Fruit fly (Drosophila melanogaster) whole organism, embryonic: Measurements from ENCODE around the gene CG34134.
A peak's percentile ranks its signal among the peaks of the same experiment; 100 is the strongest.

Experiments used
- Awh ChIP-seq: fragments of 200-800 bp; sonication (Bioruptor generic); IDR thresholded peaks from 2 replicates; pipeline ENCODE4, ENCODE4 v1.3.6; 2022; ENCODE audit warnings: missing biosample characterization, missing genetic modification characterization
- CG10321 ChIP-seq: fragments of 200-800 bp; sonication (Bioruptor generic); IDR thresholded peaks from 2 replicates; pipeline ENCODE4 v1.3.6; 2022; ENCODE audit warnings: missing biosample characterization, missing genetic modification characterization
- CG10462 ChIP-seq: fragments of 200-800 bp; sonication (Bioruptor generic); optimal IDR thresholded peaks from 2 replicates; lab custom pipeline; 2016; ENCODE audit warnings: missing biosample characterization, missing genetic modification characterization
- CG10979 ChIP-seq: fragments of 200-800 bp; sonication (Bioruptor generic); optimal IDR thresholded peaks from 2 replicates; lab custom pipeline; 2018; ENCODE audit warnings: missing biosample characterization, mild to moderate bottlenecking, missing genetic modification characterization, moderate library complexity
- CG11695 ChIP-seq: fragments of 200-800 bp; sonication (Bioruptor generic); IDR thresholded peaks from 3 replicates; pipeline ENCODE4 v1.3.6; 2022; ENCODE audit warnings: missing biosample characterization, missing genetic modification characterization
- CG12299 ChIP-seq: fragments of 200-800 bp; sonication (Bioruptor generic); optimal IDR thresholded peaks from 2 replicates; lab custom pipeline; 2018; ENCODE audit warnings: missing biosample characterization, mild to moderate bottlenecking, missing genetic modification characterization
- CG12769 ChIP-seq: fragments of 200-800 bp; sonication (Bioruptor generic); optimal IDR thresholded peaks from 2 replicates; lab custom pipeline; 2019; ENCODE audit warnings: missing biosample characterization, mild to moderate bottlenecking, missing genetic modification characterization, moderate library complexity
- CG14860 ChIP-seq: fragments of 200-800 bp; sonication (Bioruptor generic); IDR thresholded peaks from 3 replicates; pipeline ENCODE4 v1.3.6; 2022; ENCODE audit warnings: missing biosample characterization, missing genetic modification characterization; ENCODE audit not compliant: partially characterized antibody
- CG17912 ChIP-seq: fragments of 200-800 bp; sonication (Bioruptor generic); optimal IDR thresholded peaks from 2 replicates; lab custom pipeline; 2018; ENCODE audit warnings: missing biosample characterization, mild to moderate bottlenecking, missing genetic modification characterization
- CG18011 ChIP-seq: fragments of 200-800 bp; sonication (Bioruptor generic); optimal IDR thresholded peaks from 2 replicates; lab custom pipeline; 2017; ENCODE audit warnings: missing biosample characterization, missing genetic modification characterization, mild to moderate bottlenecking, moderate library complexity, missing genotype
- CG2678 ChIP-seq: fragments of 200-800 bp; sonication (Bioruptor generic); optimal IDR thresholded peaks from 3 replicates; lab custom pipeline; 2019; ENCODE audit warnings: missing biosample characterization, mild to moderate bottlenecking, missing genetic modification characterization, moderate library complexity
- CG4707 ChIP-seq: fragments of 200-800 bp; sonication (Bioruptor generic); optimal IDR thresholded peaks from 2 replicates; lab custom pipeline; 2018; ENCODE audit warnings: missing biosample characterization, mild to moderate bottlenecking, missing genetic modification characterization, moderate library complexity
- CG5953 ChIP-seq: fragments of 200-800 bp; sonication (Bioruptor generic); IDR thresholded peaks from 2 replicates; pipeline ENCODE4 v1.3.6; 2022; ENCODE audit warnings: missing biosample characterization, missing genetic modification characterization
- CG7786 ChIP-seq: fragments of 200-800 bp; sonication (Bioruptor generic); optimal IDR thresholded peaks from 2 replicates; lab custom pipeline; 2016; ENCODE audit warnings: missing biosample characterization, missing genetic modification characterization
- CG8388 ChIP-seq: fragments of 200-800 bp; sonication (Bioruptor generic); optimal IDR thresholded peaks from 2 replicates; lab custom pipeline; 2019; ENCODE audit warnings: missing biosample characterization, mild to moderate bottlenecking, missing genetic modification characterization, moderate library complexity
- CG8478 ChIP-seq: fragments of >200 bp; optimal IDR thresholded peaks from 2 replicates; lab custom pipeline; 2018
- Chrac-16 ChIP-seq: fragments of 200-800 bp; sonication (Bioruptor generic); optimal IDR thresholded peaks from 3 replicates; lab custom pipeline; 2016; ENCODE audit warnings: missing biosample characterization, missing genetic modification characterization
- D ChIP-seq, 2 experiments: fragments of 200-800 bp in 1 of 2; fragments of >200 bp in 1 of 2; sonication (Bioruptor generic) in 1 of 2; optimal IDR thresholded peaks; 2 replicates in 1 of 2; 3 replicates in 1 of 2; lab custom pipeline; 2017; ENCODE audit warnings: mild to moderate bottlenecking in 1 of 2, missing biosample characterization in 1 of 2, missing genetic modification characterization in 1 of 2, missing genetic modification reagents in 1 of 2
- Dp ChIP-seq: fragments of 200-800 bp; sonication (Bioruptor generic); optimal IDR thresholded peaks from 2 replicates; lab custom pipeline; 2018; ENCODE audit warnings: missing biosample characterization, mild to moderate bottlenecking, missing genetic modification characterization, moderate library complexity
- H15 ChIP-seq: fragments of 200-800 bp; sonication (Bioruptor generic); IDR thresholded peaks from 3 replicates; pipeline ENCODE4 v1.3.6; 2022; ENCODE audit warnings: missing biosample characterization, missing genetic modification characterization
- Hr78 ChIP-seq, 2 experiments: fragments of 200-800 bp in 1 of 2; fragments of >200 bp in 1 of 2; sonication (Bioruptor generic) in 1 of 2; optimal IDR thresholded peaks; 2 replicates each; lab custom pipeline; 2017 to 2019; ENCODE audit warnings: missing biosample characterization in 2 of 2, missing genetic modification characterization in 2 of 2, mild to moderate bottlenecking in 1 of 2, moderate library complexity in 1 of 2
- Myb ChIP-seq: fragments of 200-800 bp; sonication (Bioruptor generic); optimal IDR thresholded peaks from 2 replicates; lab custom pipeline; 2016; ENCODE audit warnings: missing biosample characterization, missing genetic modification characterization
- Neu2 ChIP-seq: fragments of 200-800 bp; sonication (Bioruptor generic); optimal IDR thresholded peaks from 3 replicates; lab custom pipeline; 2016; ENCODE audit warnings: missing biosample characterization, missing genetic modification characterization, borderline replicate concordance
- Scr ChIP-seq: fragments of 200-800 bp; sonication (Bioruptor generic); IDR thresholded peaks from 2 replicates; pipeline ENCODE4 v1.3.6; 2022; ENCODE audit warnings: missing biosample characterization, missing genetic modification characterization; ENCODE audit not compliant: partially characterized antibody
- Usf ChIP-seq: fragments of 200-800 bp; sonication (Bioruptor generic); optimal IDR thresholded peaks from 2 replicates; lab custom pipeline; 2017; ENCODE audit warnings: missing genotype, missing biosample characterization, missing genetic modification characterization
- YL-1 ChIP-seq: fragments of 200-800 bp; sonication (Bioruptor generic); optimal IDR thresholded peaks from 3 replicates; lab custom pipeline; 2017; ENCODE audit warnings: missing biosample characterization, mild to moderate bottlenecking, missing genetic modification characterization
- abd-A ChIP-seq: fragments of 200-800 bp; sonication (Bioruptor generic); optimal IDR thresholded peaks from 3 replicates; lab custom pipeline; 2019; ENCODE audit warnings: missing biosample characterization, mild to moderate bottlenecking, missing genetic modification characterization, moderate library complexity
- ash1 ChIP-seq: fragments of 200-800 bp; sonication (Bioruptor generic); optimal IDR thresholded peaks from 2 replicates; lab custom pipeline; 2018; ENCODE audit warnings: missing biosample characterization, mild to moderate bottlenecking, missing genetic modification characterization
- bbx ChIP-seq: fragments of 200-800 bp; sonication (Bioruptor generic); IDR thresholded peaks from 2 replicates; pipeline ENCODE4 v1.3.6; 2022; ENCODE audit warnings: missing biosample characterization, missing genetic modification characterization; ENCODE audit not compliant: partially characterized antibody
- chinmo ChIP-seq: fragments of 200-800 bp; sonication (Bioruptor generic); IDR thresholded peaks from 4 replicates; pipeline ENCODE4 v1.3.6; 2022; ENCODE audit warnings: missing biosample characterization, missing genetic modification characterization; ENCODE audit not compliant: partially characterized antibody
- chm ChIP-seq: fragments of 200-800 bp; sonication (Bioruptor generic); IDR thresholded peaks from 2 replicates; pipeline ENCODE4 v1.3.6; 2022; ENCODE audit warnings: missing biosample characterization, missing genetic modification characterization
- chn ChIP-seq: fragments of 200-800 bp; sonication (Bioruptor generic); optimal IDR thresholded peaks from 2 replicates; lab custom pipeline; 2016; ENCODE audit warnings: missing biosample characterization, missing genetic modification characterization
- en ChIP-seq: fragments of 200-800 bp; sonication (Bioruptor generic); optimal IDR thresholded peaks from 2 replicates; lab custom pipeline; 2016; ENCODE audit warnings: missing biosample characterization, missing genetic modification characterization
- gcm2 ChIP-seq: fragments of 200-800 bp; sonication (Bioruptor generic); optimal IDR thresholded peaks from 2 replicates; lab custom pipeline; 2016; ENCODE audit warnings: missing biosample characterization, missing genetic modification characterization
- ham ChIP-seq: fragments of 200-800 bp; sonication (Bioruptor generic); IDR thresholded peaks from 2 replicates; pipeline ENCODE4 v1.3.6; 2022; ENCODE audit warnings: missing biosample characterization, missing genetic modification characterization
- hkb ChIP-seq, 2 experiments: fragments of 200-800 bp in 1 of 2; fragments of >200 bp in 1 of 2; sonication (Bioruptor generic) in 1 of 2; IDR thresholded peaks in 1 of 2; optimal IDR thresholded peaks in 1 of 2; 2 replicates each; pipeline versions ENCODE4 v1.3.6 to Lab custom; 2017 to 2022; ENCODE audit warnings: missing biosample characterization in 1 of 2, missing genetic modification characterization in 1 of 2
- klu ChIP-seq: fragments of 200-800 bp; sonication (Bioruptor generic); IDR thresholded peaks from 2 replicates; pipeline ENCODE4 v1.3.6; 2022; ENCODE audit warnings: missing biosample characterization, missing genetic modification characterization
- kni ChIP-seq: fragments of 200-800 bp; sonication (Bioruptor generic); optimal IDR thresholded peaks from 3 replicates; lab custom pipeline; 2017; ENCODE audit warnings: mild to moderate bottlenecking, missing biosample characterization, missing genetic modification reagents, missing genetic modification characterization
- psq ChIP-seq: fragments of 200-800 bp; sonication (Bioruptor generic); optimal IDR thresholded peaks from 2 replicates; lab custom pipeline; 2017; ENCODE audit warnings: missing biosample characterization, missing genetic modification characterization
- sc ChIP-seq, 3 experiments: fragments of >200 bp in 2 of 3; fragments of 200-800 bp in 1 of 3; sonication (Bioruptor generic) in 1 of 3; optimal IDR thresholded peaks; 2 replicates in 2 of 3; 3 replicates in 1 of 3; lab custom pipeline; 2017; ENCODE audit warnings: mild to moderate bottlenecking in 1 of 3, missing biosample characterization in 1 of 3, missing genetic modification characterization in 1 of 3, missing genetic modification reagents in 1 of 3
- schlank ChIP-seq: fragments of 200-800 bp; sonication (Bioruptor generic); optimal IDR thresholded peaks from 2 replicates; lab custom pipeline; 2018; ENCODE audit warnings: missing biosample characterization, mild to moderate bottlenecking, missing genetic modification characterization
- sd ChIP-seq: fragments of 200-800 bp; sonication (Bioruptor generic); optimal IDR thresholded peaks from 3 replicates; lab custom pipeline; 2018; ENCODE audit warnings: missing biosample characterization, mild to moderate bottlenecking, missing genetic modification characterization, moderate library complexity
- seq ChIP-seq: fragments of 200-800 bp; sonication (Bioruptor generic); IDR thresholded peaks from 2 replicates; pipeline ENCODE4 v1.3.6; 2022; ENCODE audit warnings: missing biosample characterization, missing genetic modification characterization
- stc ChIP-seq: fragments of 200-800 bp; sonication (Bioruptor generic); IDR thresholded peaks from 2 replicates; pipeline ENCODE4 v1.3.6; 2022; ENCODE audit warnings: missing biosample characterization, missing genetic modification characterization
- tna ChIP-seq: fragments of 200-800 bp; sonication (Bioruptor generic); IDR thresholded peaks from 2 replicates; pipeline ENCODE4 v1.3.6; 2022; ENCODE audit warnings: missing biosample characterization, missing genetic modification characterization; ENCODE audit not compliant: partially characterized antibody
- ttk ChIP-seq: fragments of 200-800 bp; sonication (Bioruptor generic); IDR thresholded peaks from 2 replicates; pipeline ENCODE4 v2.1.2; 2022; ENCODE audit warnings: missing biosample characterization, missing genetic modification characterization
- wek ChIP-seq: fragments of 200-800 bp; sonication (Bioruptor generic); optimal IDR thresholded peaks from 3 replicates; lab custom pipeline; 2018; ENCODE audit warnings: missing biosample characterization, mild to moderate bottlenecking, missing genetic modification characterization, moderate library complexity

CG34134 gene

dm6 chr2L:8229134-8229533 is 38.6 kb upstream of the CG34134 start (continued):
- TF ChIP-seq psq, result no peak
- TF ChIP-seq sc (optimal IDR thresholded peaks at IDR 0.05; lab: Kevin White, UChicago), result no peak
- no peak for TF ChIP-seq sc (GFP tag; optimal IDR thresholded peaks at IDR 0.05; lab: Kevin White, UChicago)
- TF ChIP-seq Awh, result 0 out of 2 replicates have a peak, but pooled peaks have one; percentile 23
- no peak for TF ChIP-seq ham
- TF ChIP-seq CG11695 (GFP tag; lab: Robert Waterston, UW), result no peak

- TF ChIP-seq CG8478 (lab: Kevin White, UChicago) (no peak), D (optimal IDR thresholded peaks at IDR 0.05; lab: Kevin White, UChicago) (no peak), D (GFP tag; optimal IDR thresholded peaks at IDR 0.05; lab: Kevin White, UChicago) (no peak), chinmo (no peak), abd-A (tag; lab: Kevin White, UChicago) (no peak), wek (GFP tag; lab: Kevin White, UChicago) (no peak), CG5953 (GFP tag; lab: Robert Waterston, UW) (no peak), klu (GFP tag; lab: Robert Waterston, UW) (no peak), CG12299 (tag; lab: Kevin White, UChicago) (no peak), hkb (optimal IDR thresholded peaks at IDR 0.05; lab: Kevin White, UChicago) (no peak), hkb (GFP tag; IDR thresholded peaks at IDR 0.05; lab: Robert Waterston, UW) (no peak), chn (GFP tag; lab: Kevin White, UChicago) (no peak), stc (GFP tag; lab: Robert Waterston, UW) (no peak; the same call in 1 of the 2 replicates), CG11695 (GFP tag; lab: Robert Waterston, UW) (no peak), CG12769 (tag; lab: Kevin White, UChicago) (no peak), Usf (GFP tag; lab: Kevin White, UChicago) (no peak), seq (GFP tag; lab: Robert Waterston, UW) (no peak), Neu2 (GFP tag; lab: Kevin White, UChicago) (no peak), CG14860 (GFP tag; lab: Robert Waterston, UW) (peak; percentile 35; the same call in 2 of the 3 replicates), YL-1 (GFP tag; lab: Kevin White, UChicago) (peak; percentile 14), Hr78 (GFP tag; optimal IDR thresholded peaks at IDR 0.05; lab: Kevin White, UChicago) (no peak), schlank (tag; lab: Kevin White, UChicago) (no peak), Dp (GFP tag; lab: Kevin White, UChicago) (peak; percentile 90), CG17912 (GFP tag; lab: Kevin White, UChicago) (no peak), ttk (GFP tag; lab: Robert Waterston, UW) (no peak), kni (GFP tag; lab: Kevin White, UChicago) (no peak), CG10979 (tag; lab: Kevin White, UChicago) (no peak), gcm2 (no peak), CG10462 (GFP tag; lab: Kevin White, UChicago) (no peak), chm (GFP tag; lab: Robert Waterston, UW) (no peak), sd (no peak), tna (0 out of 2 replicates have a peak, but pooled peaks have one; percentile 39), Scr (GFP tag; lab: Robert Waterston, UW) (peak; percentile 68), ash1 (GFP tag; lab: Kevin White, UChicago) (no peak), Myb (GFP tag; lab: Kevin White, UChicago) (peak; percentile 38), CG8388 (GFP tag; lab: Kevin White, UChicago) (no peak), CG4707 (GFP tag; lab: Kevin White, UChicago) (no peak), bbx (GFP tag; lab: Robert Waterston, UW) (peak; percentile 70), CG2678 (tag; lab: Kevin White, UChicago) (no peak), CG18011 (no peak), Chrac-16 (GFP tag; lab: Kevin White, UChicago) (no peak), H15 (no peak), en (GFP tag; lab: Kevin White, UChicago) (no peak), CG7786 (GFP tag; lab: Kevin White, UChicago) (no peak), CG10321 (no peak)
Measured at dm6 chr2L:8220393-8220934, 29.9 kb upstream of the CG34134 start, which contains the start of gene Snx6. Gene Snx6, minus strand, starts transcription at chr2L:8220741.
